Fruit fly (Drosophila melanogaster) whole organism, embryonic: ENCODE measurements around the gene Gr93a.
A peak's percentile ranks its signal among the peaks of the same experiment; 100 is the strongest.

Source experiments
- CG11504 ChIP-seq: fragments of 200-800 bp; sonication (Bioruptor generic); optimal IDR thresholded peaks from 3 replicates; lab custom pipeline; 2019; ENCODE audit warnings: missing biosample characterization, mild to moderate bottlenecking, missing genetic modification characterization, moderate library complexity
- CG11695 ChIP-seq: fragments of 200-800 bp; sonication (Bioruptor generic); IDR thresholded peaks from 3 replicates; pipeline ENCODE4 v1.3.6; 2022; ENCODE audit warnings: missing biosample characterization, missing genetic modification characterization
- CG12071 ChIP-seq: fragments of 200-800 bp; sonication (Bioruptor generic); optimal IDR thresholded peaks from 3 replicates; lab custom pipeline; 2018; ENCODE audit warnings: missing biosample characterization, mild to moderate bottlenecking, missing genetic modification characterization
- CG12219 ChIP-seq: fragments of 200-800 bp; sonication (Bioruptor generic); optimal IDR thresholded peaks from 3 replicates; lab custom pipeline; 2018; ENCODE audit warnings: missing biosample characterization, mild to moderate bottlenecking, missing genetic modification characterization
- CG13424 ChIP-seq: fragments of 200-800 bp; sonication (Bioruptor generic); optimal IDR thresholded peaks from 2 replicates; lab custom pipeline; 2019; ENCODE audit warnings: missing biosample characterization, mild to moderate bottlenecking, missing genetic modification characterization, moderate library complexity
- CG15601 ChIP-seq: fragments of 200-800 bp; sonication (Bioruptor generic); optimal IDR thresholded peaks from 3 replicates; lab custom pipeline; 2019; ENCODE audit warnings: missing biosample characterization, mild to moderate bottlenecking, missing genetic modification characterization, moderate library complexity
- CG17328 ChIP-seq: fragments of 200-800 bp; sonication (Bioruptor generic); IDR thresholded peaks from 2 replicates; pipeline ENCODE4 v1.3.6; 2022; ENCODE audit warnings: missing biosample characterization, missing genetic modification characterization
- CG18011 ChIP-seq: fragments of 200-800 bp; sonication (Bioruptor generic); optimal IDR thresholded peaks from 2 replicates; lab custom pipeline; 2017; ENCODE audit warnings: missing biosample characterization, missing genetic modification characterization, mild to moderate bottlenecking, moderate library complexity, missing genotype
- CG2129 ChIP-seq: fragments of 200-800 bp; sonication (Bioruptor generic); IDR thresholded peaks from 2 replicates; pipeline ENCODE4 v1.3.6; 2022; ENCODE audit warnings: missing biosample characterization, missing genetic modification characterization; ENCODE audit not compliant: partially characterized antibody
- CG31224 ChIP-seq: fragments of 200-800 bp; sonication (Bioruptor generic); IDR thresholded peaks from 2 replicates; pipeline ENCODE4 v1.3.6; 2022; ENCODE audit warnings: missing biosample characterization, missing genetic modification characterization
- CG34224 ChIP-seq: fragments of 200-800 bp; sonication (Bioruptor generic); IDR thresholded peaks from 3 replicates; pipeline ENCODE4 v1.3.6; 2022; ENCODE audit warnings: missing biosample characterization, missing genetic modification characterization; ENCODE audit not compliant: partially characterized antibody
- CG4328 ChIP-seq: fragments of 200-800 bp; sonication (Bioruptor generic); optimal IDR thresholded peaks from 3 replicates; lab custom pipeline; 2017; ENCODE audit warnings: missing biosample characterization, missing genetic modification reagents, missing genetic modification characterization
- CG5245 ChIP-seq: fragments of 200-800 bp; sonication (Bioruptor generic); optimal IDR thresholded peaks from 3 replicates; lab custom pipeline; 2016; ENCODE audit warnings: missing biosample characterization, missing genetic modification characterization
- CG6254 ChIP-seq: fragments of 200-800 bp; sonication (Bioruptor generic); optimal IDR thresholded peaks from 3 replicates; lab custom pipeline; 2017; ENCODE audit warnings: mild to moderate bottlenecking, missing biosample characterization, missing genetic modification reagents, missing genetic modification characterization
- CG8359 ChIP-seq: fragments of 200-800 bp; sonication (Bioruptor generic); optimal IDR thresholded peaks from 2 replicates; lab custom pipeline; 2017; ENCODE audit warnings: missing biosample characterization, mild to moderate bottlenecking, missing genetic modification characterization, borderline replicate concordance
- CG8924 ChIP-seq: fragments of 200-800 bp; optimal IDR thresholded peaks from 3 replicates; lab custom pipeline; 2019; ENCODE audit warnings: missing biosample characterization, mild to moderate bottlenecking, missing genetic modification characterization, moderate library complexity
- CG9727 ChIP-seq: fragments of 200-800 bp; sonication (Bioruptor generic); optimal IDR thresholded peaks from 3 replicates; lab custom pipeline; 2017; ENCODE audit warnings: missing biosample characterization, mild to moderate bottlenecking, missing genetic modification characterization
- D19A ChIP-seq: fragments of 200-800 bp; optimal IDR thresholded peaks from 3 replicates; lab custom pipeline; 2019; ENCODE audit warnings: missing biosample characterization, mild to moderate bottlenecking, missing genetic modification characterization, moderate library complexity
- Eip74EF ChIP-seq, 2 experiments: fragments of 200-800 bp in 1 of 2; fragments of >200 bp in 1 of 2; sonication (Bioruptor generic) in 1 of 2; optimal IDR thresholded peaks; 2 replicates each; lab custom pipeline; 2017 to 2019; ENCODE audit warnings: missing biosample characterization in 2 of 2, missing genetic modification characterization in 2 of 2, mild to moderate bottlenecking in 1 of 2, moderate library complexity in 1 of 2
- HHEX ChIP-seq: fragments of 200-800 bp; sonication (Bioruptor generic); optimal IDR thresholded peaks from 3 replicates; lab custom pipeline; 2017; ENCODE audit warnings: missing biosample characterization, mild to moderate bottlenecking, missing genetic modification characterization, missing genetic modification reagents
- HLH4C ChIP-seq: fragments of 200-800 bp; sonication (Bioruptor generic); IDR thresholded peaks from 3 replicates; pipeline ENCODE4 v1.3.6; 2022; ENCODE audit warnings: missing biosample characterization, missing genetic modification characterization; ENCODE audit not compliant: partially characterized antibody
- HmgD ChIP-seq: fragments of 200-800 bp; sonication (Bioruptor generic); optimal IDR thresholded peaks from 3 replicates; lab custom pipeline; 2016; ENCODE audit warnings: missing biosample characterization, missing genetic modification characterization
- Hr51 ChIP-seq, 2 experiments: fragments of 200-800 bp; sonication (Bioruptor generic); optimal IDR thresholded peaks; 2 replicates in 1 of 2; 3 replicates in 1 of 2; lab custom pipeline; 2016 to 2018; ENCODE audit warnings: missing biosample characterization in 2 of 2, missing genetic modification characterization in 2 of 2, mild to moderate bottlenecking in 1 of 2, moderate library complexity in 1 of 2
- Hsf ChIP-seq: fragments of 200-800 bp; sonication (Bioruptor generic); optimal IDR thresholded peaks from 3 replicates; lab custom pipeline; 2016; ENCODE audit warnings: missing biosample characterization, missing genetic modification characterization
- Lhr ChIP-seq: fragments of 200-800 bp; sonication (Bioruptor generic); optimal IDR thresholded peaks from 3 replicates; lab custom pipeline; 2017; ENCODE audit warnings: mild to moderate bottlenecking, missing biosample characterization, missing genetic modification reagents, missing genetic modification characterization
- MTF-1 ChIP-seq: fragments of 200-800 bp; sonication (Bioruptor generic); optimal IDR thresholded peaks from 2 replicates; lab custom pipeline; 2018; ENCODE audit warnings: missing biosample characterization, mild to moderate bottlenecking, missing genetic modification characterization, borderline replicate concordance
- Nf-YB ChIP-seq: fragments of 200-800 bp; sonication (Bioruptor generic); optimal IDR thresholded peaks from 3 replicates; lab custom pipeline; 2019; ENCODE audit warnings: missing biosample characterization, mild to moderate bottlenecking, missing genetic modification characterization, moderate library complexity
- Oli ChIP-seq: fragments of 200-800 bp; sonication (Bioruptor generic); optimal IDR thresholded peaks from 2 replicates; lab custom pipeline; 2018; ENCODE audit warnings: missing biosample characterization, mild to moderate bottlenecking, missing genetic modification characterization, moderate library complexity
- Rx ChIP-seq: fragments of 200-800 bp; sonication (Bioruptor generic); IDR thresholded peaks from 2 replicates; pipeline ENCODE4 v1.3.6; 2022; ENCODE audit warnings: missing biosample characterization, missing genetic modification characterization
- Xrp1 ChIP-seq: fragments of 200-800 bp; sonication (Bioruptor generic); IDR thresholded peaks from 2 replicates; pipeline ENCODE4 v1.3.6; 2022; ENCODE audit warnings: missing biosample characterization, missing genetic modification characterization
- az2 ChIP-seq: fragments of 200-800 bp; sonication (Bioruptor generic); optimal IDR thresholded peaks from 3 replicates; lab custom pipeline; 2016; ENCODE audit warnings: missing biosample characterization, missing genetic modification characterization
- cato ChIP-seq: fragments of 200-800 bp; sonication (Bioruptor generic); optimal IDR thresholded peaks from 2 replicates; lab custom pipeline; 2016; ENCODE audit warnings: missing biosample characterization, missing genetic modification characterization, borderline replicate concordance
- dmrt99B ChIP-seq: fragments of 200-800 bp; sonication (Bioruptor generic); optimal IDR thresholded peaks from 2 replicates; lab custom pipeline; 2018; ENCODE audit warnings: missing biosample characterization, mild to moderate bottlenecking, missing genetic modification characterization, moderate library complexity
- fd96Cb ChIP-seq: fragments of 200-800 bp; sonication (Bioruptor generic); optimal IDR thresholded peaks from 2 replicates; lab custom pipeline; 2018; ENCODE audit warnings: missing biosample characterization, mild to moderate bottlenecking, missing genetic modification characterization, moderate library complexity
- hb ChIP-seq: fragments of 200-800 bp; sonication (Bioruptor generic); IDR thresholded peaks from 3 replicates; pipeline ENCODE4 v1.3.6; 2022; ENCODE audit warnings: missing biosample characterization, missing genetic modification characterization; ENCODE audit not compliant: partially characterized antibody
- lola ChIP-seq, 3 experiments: fragments of >200 bp in 2 of 3; fragments of 200-800 bp in 1 of 3; sonication (Bioruptor generic) in 1 of 3; optimal IDR thresholded peaks; 2 replicates each; lab custom pipeline; 2017 to 2019; ENCODE audit warnings: missing biosample characterization in 3 of 3, missing genetic modification characterization in 3 of 3, mild to moderate bottlenecking in 1 of 3, moderate library complexity in 1 of 3
- nerfin-2 ChIP-seq: fragments of 200-800 bp; sonication (Bioruptor generic); IDR thresholded peaks from 2 replicates; pipeline ENCODE4 v1.3.6; 2022; ENCODE audit warnings: missing biosample characterization, missing genetic modification characterization; ENCODE audit not compliant: partially characterized antibody
- org-1 ChIP-seq: fragments of 200-800 bp; sonication (Bioruptor generic); optimal IDR thresholded peaks from 2 replicates; lab custom pipeline; 2017; ENCODE audit warnings: missing biosample characterization, missing genetic modification characterization
- pfk ChIP-seq: fragments of 200-800 bp; sonication (Bioruptor generic); optimal IDR thresholded peaks from 2 replicates; lab custom pipeline; 2018; ENCODE audit warnings: missing biosample characterization, mild to moderate bottlenecking, missing genetic modification characterization, moderate library complexity
- rib ChIP-seq: fragments of 200-800 bp; sonication (Bioruptor generic); IDR thresholded peaks from 2 replicates; pipeline ENCODE4 v1.3.6; 2022; ENCODE audit warnings: missing biosample characterization, missing genetic modification characterization
- sr ChIP-seq: fragments of 200-800 bp; sonication (Bioruptor generic); IDR thresholded peaks from 3 replicates; pipeline ENCODE4 v1.3.6; 2022; ENCODE audit warnings: missing biosample characterization, missing genetic modification characterization
- ssp ChIP-seq: fragments of 200-800 bp; sonication (Bioruptor generic); IDR thresholded peaks from 2 replicates; pipeline ENCODE4 v1.3.6; 2022; ENCODE audit warnings: missing biosample characterization, missing genetic modification characterization
- stwl ChIP-seq: fragments of 200-800 bp; sonication (Bioruptor generic); optimal IDR thresholded peaks from 3 replicates; lab custom pipeline; 2018; ENCODE audit warnings: missing biosample characterization, mild to moderate bottlenecking, missing genetic modification characterization, moderate library complexity
- tio ChIP-seq: fragments of 200-800 bp; sonication (Bioruptor generic); optimal IDR thresholded peaks from 2 replicates; lab custom pipeline; 2017; ENCODE audit warnings: missing biosample characterization, missing genetic modification characterization, inconsistent platforms
- trh ChIP-seq: fragments of 200-800 bp; sonication (Bioruptor generic); optimal IDR thresholded peaks from 2 replicates; lab custom pipeline; 2016; ENCODE audit warnings: missing biosample characterization, missing genetic modification characterization
- vvl ChIP-seq: fragments of 200-800 bp; sonication (Bioruptor generic); IDR thresholded peaks from 2 replicates; pipeline ENCODE4 v1.3.6; 2022; ENCODE audit warnings: missing biosample characterization, missing genetic modification characterization
- z ChIP-seq: fragments of 200-800 bp; sonication (Bioruptor generic); IDR thresholded peaks from 3 replicates; pipeline ENCODE4 v1.3.6; 2022; ENCODE audit warnings: missing biosample characterization, missing genetic modification characterization

Gene Gr93a

dm6 chr3R:21828785-21829486 lies 3.4 kb upstream of the Gr93a start (continued):
- TF ChIP-seq pfk (GFP tag; lab: Kevin White, UChicago) = no peak
- TF ChIP-seq HLH4C (GFP tag; lab: Robert Waterston, UW) = no peak
- peak; percentile 62 for TF ChIP-seq tio (GFP tag; lab: Kevin White, UChicago)
- TF ChIP-seq hb (GFP tag; lab: Robert Waterston, UW) = no peak
- peak in 1 of 2 experiments; percentile 21 for TF ChIP-seq Hr51 (GFP tag; optimal IDR thresholded peaks at IDR 0.05; lab: Kevin White, UChicago)
- TF ChIP-seq cato (GFP tag; lab: Kevin White, UChicago) = peak; percentile 51
- no peak for TF ChIP-seq z (GFP tag; lab: Robert Waterston, UW)
- peak; percentile 64 for TF ChIP-seq Nf-YB (GFP tag; lab: Kevin White, UChicago)
- TF ChIP-seq CG31224 (GFP tag; lab: Robert Waterston, UW) = no peak
- TF ChIP-seq stwl (tag; lab: Kevin White, UChicago) = peak; percentile 53
- 0 out of 3 replicates have a peak, but pooled peaks have one; percentile 47 for TF ChIP-seq CG11695
- TF ChIP-seq CG2129 (GFP tag; lab: Robert Waterston, UW) = no peak
- no peak for TF ChIP-seq HmgD (GFP tag; lab: Kevin White, UChicago)
- TF ChIP-seq CG9727 (GFP tag; lab: Kevin White, UChicago) = peak; percentile 79
- TF ChIP-seq Lhr (GFP tag; lab: Kevin White, UChicago) = peak; percentile 33
- peak; percentile 84 for TF ChIP-seq fd96Cb (tag; lab: Kevin White, UChicago)
- TF ChIP-seq dmrt99B (tag; lab: Kevin White, UChicago) = peak; percentile 59
- peak in 1 of 2 experiments; percentile 57 for TF ChIP-seq Eip74EF (GFP tag; optimal IDR thresholded peaks at IDR 0.05; lab: Kevin White, UChicago)
- peak; percentile 14 for TF ChIP-seq CG5245 (GFP tag; lab: Kevin White, UChicago)
- peak; percentile 74 for TF ChIP-seq az2 (GFP tag; lab: Kevin White, UChicago)
- peak; percentile 92 for TF ChIP-seq Xrp1 (GFP tag; lab: Robert Waterston, UW)
- peak; percentile 37; the same call in 1 of the 2 replicates for TF ChIP-seq ssp (GFP tag; lab: Robert Waterston, UW)
- peak; percentile 66 for TF ChIP-seq D19A
- TF ChIP-seq CG17328 (GFP tag; lab: Robert Waterston, UW) = peak; percentile 82
- peak; percentile 27; the same call in 1 of the 2 replicates for TF ChIP-seq Rx (GFP tag; lab: Robert Waterston, UW)
- TF ChIP-seq lola (GFP tag; optimal IDR thresholded peaks at IDR 0.05; lab: Kevin White, UChicago) = peak in 1 of 3 experiments; percentile 96
- no peak for TF ChIP-seq CG18011 (GFP tag; lab: Kevin White, UChicago)
- TF ChIP-seq nerfin-2 (GFP tag; lab: Robert Waterston, UW) = no peak
- peak; percentile 49 for TF ChIP-seq org-1 (GFP tag; lab: Kevin White, UChicago)
- TF ChIP-seq MTF-1 (GFP tag; lab: Kevin White, UChicago) = no peak
- TF ChIP-seq vvl (GFP tag; lab: Robert Waterston, UW) = peak; percentile 74
- peak; percentile 39 for TF ChIP-seq HHEX (GFP tag; lab: Kevin White, UChicago)
- no peak for TF ChIP-seq sr (GFP tag; lab: Robert Waterston, UW)
- TF ChIP-seq CG4328 = peak; percentile 35
- peak; percentile 93 for TF ChIP-seq CG15601 (tag; lab: Kevin White, UChicago)
- peak; percentile 35 for TF ChIP-seq CG12219 (GFP tag; lab: Kevin White, UChicago)
- no peak for TF ChIP-seq trh (GFP tag; lab: Kevin White, UChicago)
- TF ChIP-seq rib (GFP tag; lab: Robert Waterston, UW) = 0 out of 2 replicates have a peak, but pooled peaks have one; percentile 9
- peak; percentile 81 for TF ChIP-seq Oli
- TF ChIP-seq CG8924 (tag; lab: Kevin White, UChicago) = peak; percentile 78
- TF ChIP-seq Hsf (GFP tag; lab: Kevin White, UChicago) = peak; percentile 41
- TF ChIP-seq CG13424 (tag; lab: Kevin White, UChicago) = peak; percentile 75
- TF ChIP-seq CG6254 (GFP tag; lab: Kevin White, UChicago) = peak; percentile 75
- no peak for TF ChIP-seq CG34224 (GFP tag; lab: Robert Waterston, UW)
- no peak for TF ChIP-seq CG12071 (GFP tag; lab: Kevin White, UChicago)
- peak; percentile 55 for TF ChIP-seq CG8359
- TF ChIP-seq CG11504 (tag; lab: Kevin White, UChicago) = peak; percentile 69
